Worm (Caenorhabditis elegans): ENCODE data around the gene ZC250.2.

ZC250.2 gene

ce11 chrV:5821451-5822143 is 29.5 kb downstream of the ZC250.2 start:
- TF ChIP-seq ref-1 (GFP tag; conservative IDR thresholded peaks at IDR 0.05), result no peak
- TF ChIP-seq klf-2 (GFP tag; conservative IDR thresholded peaks at IDR 0.05), result no peak
- no peak for TF ChIP-seq flt-1 (GFP tag; IDR thresholded peaks at IDR 0.05)
- TF ChIP-seq ztf-23 (GFP tag; IDR thresholded peaks at IDR 0.05), result no peak
- no peak for TF ChIP-seq cog-1 (tag; optimal IDR thresholded peaks at IDR 0.05)
- TF ChIP-seq med-1 (GFP tag; optimal IDR thresholded peaks at IDR 0.05; ENCODE audit: insufficient read depth), result no peak
- TF ChIP-seq ztf-29 (GFP tag; IDR thresholded peaks at IDR 0.05), result no peak
- no peak for TF ChIP-seq tab-1 (GFP tag; IDR thresholded peaks at IDR 0.05)
- no peak for TF ChIP-seq T22C8.4 (GFP tag; IDR thresholded peaks at IDR 0.05)

ce11 chrV:5822968-5823367 is 30.8 kb downstream of the ZC250.2 start:
- no peak for TF ChIP-seq klf-2 (GFP tag; conservative IDR thresholded peaks at IDR 0.05)
- no peak for TF ChIP-seq med-1 (GFP tag; optimal IDR thresholded peaks at IDR 0.05; ENCODE audit: insufficient read depth)
- no peak for TF ChIP-seq ref-1 (GFP tag; conservative IDR thresholded peaks at IDR 0.05)
- no peak for TF ChIP-seq ztf-29 (GFP tag; IDR thresholded peaks at IDR 0.05)
- TF ChIP-seq ztf-23 (GFP tag; IDR thresholded peaks at IDR 0.05), result no peak
- TF ChIP-seq flt-1 (GFP tag; IDR thresholded peaks at IDR 0.05), result no peak
- no peak for TF ChIP-seq T22C8.4 (GFP tag; IDR thresholded peaks at IDR 0.05)
- TF ChIP-seq cog-1 (tag; optimal IDR thresholded peaks at IDR 0.05), result no peak
- no peak for TF ChIP-seq tab-1 (GFP tag; IDR thresholded peaks at IDR 0.05)

- no peak for TF ChIP-seq ztf-29 (GFP tag; IDR thresholded peaks at IDR 0.05)
These were observed 33.3 kb downstream of the ZC250.2 start for ce11 chrV:5825478-5825877.

- TF ChIP-seq ztf-23 (GFP tag; IDR thresholded peaks at IDR 0.05), result no peak
- no peak for TF ChIP-seq cog-1 (tag; optimal IDR thresholded peaks at IDR 0.05)
- TF ChIP-seq med-1 (GFP tag; optimal IDR thresholded peaks at IDR 0.05; ENCODE audit: insufficient read depth), result no peak
- TF ChIP-seq flt-1 (GFP tag; IDR thresholded peaks at IDR 0.05), result no peak
- TF ChIP-seq T22C8.4 (GFP tag; IDR thresholded peaks at IDR 0.05), result no peak
- no peak for TF ChIP-seq tab-1 (GFP tag; IDR thresholded peaks at IDR 0.05)
- no peak for TF ChIP-seq klf-2 (GFP tag; conservative IDR thresholded peaks at IDR 0.05)
- TF ChIP-seq ref-1 (GFP tag; conservative IDR thresholded peaks at IDR 0.05), result no peak
- TF ChIP-seq ztf-29 (GFP tag; IDR thresholded peaks at IDR 0.05), result no peak
These were observed 34.5 kb downstream of the ZC250.2 start, which contains the start of gene let-418 for ce11 chrV:5826592-5826991. Gene let-418 (plus strand): TSS chrV:5826833.

ce11 chrV:5831253-5831652 is 39.1 kb downstream of the ZC250.2 start:
- TF ChIP-seq ztf-29 (GFP tag; IDR thresholded peaks at IDR 0.05) (no peak), T22C8.4 (GFP tag; IDR thresholded peaks at IDR 0.05) (no peak), cog-1 (tag; optimal IDR thresholded peaks at IDR 0.05) (no peak), klf-2 (GFP tag; conservative IDR thresholded peaks at IDR 0.05) (no peak), flt-1 (GFP tag; IDR thresholded peaks at IDR 0.05) (no peak), med-1 (GFP tag; optimal IDR thresholded peaks at IDR 0.05; ENCODE audit: insufficient read depth) (no peak)

- TF ChIP-seq cog-1 (tag; optimal IDR thresholded peaks at IDR 0.05) (no peak), med-1 (GFP tag; optimal IDR thresholded peaks at IDR 0.05; ENCODE audit: insufficient read depth) (no peak), ref-1 (GFP tag; conservative IDR thresholded peaks at IDR 0.05) (no peak), ztf-23 (GFP tag; IDR thresholded peaks at IDR 0.05) (no peak), tab-1 (GFP tag; IDR thresholded peaks at IDR 0.05) (no peak), klf-2 (GFP tag; conservative IDR thresholded peaks at IDR 0.05) (no peak), ztf-29 (GFP tag; IDR thresholded peaks at IDR 0.05) (no peak), flt-1 (GFP tag; IDR thresholded peaks at IDR 0.05) (no peak), T22C8.4 (GFP tag; IDR thresholded peaks at IDR 0.05) (no peak)
These were observed 40.7 kb downstream of the ZC250.2 start for ce11 chrV:5832799-5833198.

- TF ChIP-seq klf-2 (GFP tag; conservative IDR thresholded peaks at IDR 0.05) (no peak), tab-1 (GFP tag; IDR thresholded peaks at IDR 0.05) (no peak), med-1 (GFP tag; optimal IDR thresholded peaks at IDR 0.05; ENCODE audit: insufficient read depth) (no peak), ztf-29 (GFP tag; IDR thresholded peaks at IDR 0.05) (no peak), flt-1 (GFP tag; IDR thresholded peaks at IDR 0.05) (no peak)
These were observed 41.4 kb downstream of the ZC250.2 start, which contains the start of gene srh-76 for ce11 chrV:5833531-5833930. Gene srh-76 (plus strand): TSS chrV:5833831.

- TF ChIP-seq tab-1 (GFP tag; IDR thresholded peaks at IDR 0.05), result no peak
- TF ChIP-seq flt-1 (GFP tag; IDR thresholded peaks at IDR 0.05), result no peak
- no peak for TF ChIP-seq T22C8.4 (GFP tag; IDR thresholded peaks at IDR 0.05)
- no peak for TF ChIP-seq med-1 (GFP tag; optimal IDR thresholded peaks at IDR 0.05; ENCODE audit: insufficient read depth)
- TF ChIP-seq ztf-23 (GFP tag; IDR thresholded peaks at IDR 0.05), result no peak
- no peak for TF ChIP-seq ref-1 (GFP tag; conservative IDR thresholded peaks at IDR 0.05)
- no peak for TF ChIP-seq ztf-29 (GFP tag; IDR thresholded peaks at IDR 0.05)
- no peak for TF ChIP-seq klf-2 (GFP tag; conservative IDR thresholded peaks at IDR 0.05)
- TF ChIP-seq cog-1 (tag; optimal IDR thresholded peaks at IDR 0.05), result no peak
These were observed 43.3 kb downstream of the ZC250.2 start for ce11 chrV:5835397-5835796.

ce11 chrV:5835979-5836615 is 44.0 kb downstream of the ZC250.2 start:
- 0 out of 2 replicates have a peak, but pooled peaks have one; percentile 17 for TF ChIP-seq tab-1 (GFP tag; IDR thresholded peaks at IDR 0.05)
- TF ChIP-seq cog-1 (tag; optimal IDR thresholded peaks at IDR 0.05), result no peak
- no peak for TF ChIP-seq ztf-29 (GFP tag; IDR thresholded peaks at IDR 0.05)
- TF ChIP-seq flt-1 (GFP tag; IDR thresholded peaks at IDR 0.05), result no peak

ce11 chrV:5836616-5836982 is 44.5 kb downstream of the ZC250.2 start, which contains the start of gene col-140:
Gene col-140 (minus strand): TSS chrV:5836834.
- TF ChIP-seq klf-2 (GFP tag; conservative IDR thresholded peaks at IDR 0.05), result no peak
